Worm (Caenorhabditis elegans) whole organism, late embryonic: Measurements from ENCODE around the gene Y37H2A.14.

Experiments used
- F13H6.1 ChIP-seq: sonication (generic microtip); optimal IDR thresholded peaks from 2 replicates; lab custom pipeline; 2016; ENCODE audit warnings: missing genetic modification characterization, missing compliant biosample characterization
- K09A11.1 ChIP-seq: sonication (generic microtip); optimal IDR thresholded peaks from 2 replicates; lab custom pipeline; 2017; ENCODE audit warnings: antibody characterized with exemption, mild to moderate bottlenecking, missing genetic modification characterization, missing compliant biosample characterization; ENCODE audit not compliant: insufficient read depth
- T23F11.4 ChIP-seq: fragments of 200-800 bp; sonication (Bioruptor generic); optimal IDR thresholded peaks from 2 replicates; lab custom pipeline; 2018; ENCODE audit warnings: mild to moderate bottlenecking, missing genetic modification characterization, missing compliant biosample characterization
- ama-1 ChIP-seq: fragments of 150-350 bp; optimal IDR thresholded peaks from 2 replicates; lab custom pipeline; 2014
- ceh-48 ChIP-seq: sonication (generic microtip); optimal IDR thresholded peaks from 2 replicates; lab custom pipeline; 2016; ENCODE audit warnings: missing genetic modification characterization, inconsistent platforms, missing compliant biosample characterization
- che-1 ChIP-seq: sonication (generic microtip); optimal IDR thresholded peaks from 2 replicates; lab custom pipeline; 2016; ENCODE audit warnings: mild to moderate bottlenecking, missing genetic modification characterization, missing compliant biosample characterization
- elt-4 ChIP-seq: sonication (generic microtip); optimal IDR thresholded peaks from 2 replicates; lab custom pipeline; 2016; ENCODE audit warnings: missing genetic modification characterization, missing compliant biosample characterization
- ets-4 ChIP-seq: sonication (generic microtip); optimal IDR thresholded peaks from 2 replicates; lab custom pipeline; 2016; ENCODE audit warnings: missing genetic modification characterization, missing compliant biosample characterization
- fax-1 ChIP-seq: sonication (generic microtip); optimal IDR thresholded peaks from 2 replicates; lab custom pipeline; 2016; ENCODE audit warnings: missing genotype, missing genetic modification characterization, missing compliant biosample characterization
- mec-3 ChIP-seq: sonication (generic microtip); optimal IDR thresholded peaks from 2 replicates; lab custom pipeline; 2016; ENCODE audit warnings: borderline replicate concordance, missing genetic modification characterization, missing compliant biosample characterization
- nfya-1 ChIP-seq: sonication (generic microtip); optimal IDR thresholded peaks from 2 replicates; lab custom pipeline; 2017; ENCODE audit warnings: missing genetic modification characterization, mild to moderate bottlenecking, missing compliant biosample characterization, antibody characterized with exemption, moderate library complexity
- sox-2 ChIP-seq: fragments of 200-800 bp; sonication (Bioruptor generic); IDR thresholded peaks from 2 replicates; pipeline ENCODE4 v1.3.6; 2022; ENCODE audit warnings: missing genetic modification reagents, missing genetic modification characterization, missing compliant biosample characterization
- tbx-2 ChIP-seq: sonication (generic microtip); optimal IDR thresholded peaks from 2 replicates; lab custom pipeline; 2016; ENCODE audit warnings: missing genetic modification characterization, missing compliant biosample characterization

DNA sequence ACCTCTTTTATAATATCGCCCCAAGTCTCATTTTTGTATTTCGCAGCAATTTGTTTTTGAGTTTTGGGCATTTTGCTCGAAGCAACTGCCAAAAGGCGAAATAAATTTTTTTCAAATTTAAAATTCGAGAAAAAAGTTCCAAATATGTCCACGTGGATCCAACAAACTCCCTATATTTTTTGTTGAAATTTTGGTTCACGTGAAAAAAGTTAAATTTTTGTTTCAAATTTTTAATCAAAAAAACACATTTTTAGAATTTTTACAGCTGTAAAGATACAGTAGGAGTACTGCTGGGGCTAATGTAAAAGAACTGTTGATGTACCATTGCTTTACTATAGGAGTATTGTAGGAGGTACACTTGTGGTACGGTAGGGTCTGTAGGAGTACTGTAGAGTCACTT lies 23.6 kb downstream of the Y37H2A.14 start, which contains the start of gene C14A6.6:
- TF ChIP-seq mec-3 (tag; lab: Kevin White, UChicago), result no peak
- TF ChIP-seq K09A11.1, result no peak
- TF ChIP-seq ama-1, result no peak
- no peak for TF ChIP-seq fax-1
- TF ChIP-seq nfya-1 (tag; lab: Kevin White, UChicago), result no peak
- no peak for TF ChIP-seq ceh-48 (tag; lab: Kevin White, UChicago)
- TF ChIP-seq ets-4 (tag; lab: Kevin White, UChicago), result no peak
- no peak for TF ChIP-seq elt-4 (tag; lab: Kevin White, UChicago)
- no peak for TF ChIP-seq T23F11.4 (GFP tag; lab: Kevin White, UChicago)
- no peak for TF ChIP-seq F13H6.1 (tag; lab: Kevin White, UChicago)
- no peak for TF ChIP-seq sox-2 (GFP tag; lab: Robert Waterston, UW)
- no peak for TF ChIP-seq tbx-2 (tag; lab: Kevin White, UChicago)
- no peak for TF ChIP-seq che-1 (tag; lab: Kevin White, UChicago)
